Fruit fly (Drosophila melanogaster) whole organism, adult: ENCODE results near the gene lute.
A peak's percentile ranks its signal among the peaks of the same experiment; 100 is the strongest.

Experiments used
- CG11617 ChIP-seq: fragments of 200-800 bp; sonication (Bioruptor generic); optimal IDR thresholded peaks from 2 replicates; lab custom pipeline; 2017; ENCODE audit warnings: mild to moderate bottlenecking, missing biosample characterization, missing genetic modification reagents, missing genetic modification characterization
- CG14711 ChIP-seq: fragments of 200-800 bp; sonication (Bioruptor generic); optimal IDR thresholded peaks from 2 replicates; lab custom pipeline; 2018; ENCODE audit warnings: missing biosample characterization, mild to moderate bottlenecking, missing genetic modification characterization, moderate library complexity
- CG1620 ChIP-seq: fragments of 200-800 bp; sonication (Bioruptor generic); optimal IDR thresholded peaks from 2 replicates; lab custom pipeline; 2016; ENCODE audit warnings: missing biosample characterization, missing genetic modification characterization
- CG33017 ChIP-seq: fragments of 200-800 bp; sonication (Bioruptor generic); optimal IDR thresholded peaks from 2 replicates; lab custom pipeline; 2018; ENCODE audit warnings: missing biosample characterization, mild to moderate bottlenecking, missing genetic modification characterization, moderate library complexity
- CG7045 ChIP-seq: fragments of 200-800 bp; sonication (Bioruptor generic); optimal IDR thresholded peaks from 2 replicates; lab custom pipeline; 2017; ENCODE audit warnings: missing biosample characterization, mild to moderate bottlenecking, missing genetic modification characterization
- CG7101 ChIP-seq: fragments of 200-800 bp; sonication (Bioruptor generic); optimal IDR thresholded peaks from 2 replicates; lab custom pipeline; 2018; ENCODE audit warnings: missing biosample characterization, mild to moderate bottlenecking, missing genetic modification characterization, moderate library complexity
- Clk ChIP-seq: fragments of 200-800 bp; sonication (Bioruptor generic); optimal IDR thresholded peaks from 2 replicates; lab custom pipeline; 2017; ENCODE audit warnings: missing biosample characterization, missing genetic modification characterization
- Crg-1 ChIP-seq: fragments of 200-800 bp; sonication (Bioruptor generic); optimal IDR thresholded peaks from 2 replicates; lab custom pipeline; 2016; ENCODE audit warnings: missing biosample characterization, missing genetic modification characterization
- Hr96 ChIP-seq: fragments of 200-800 bp; sonication (Bioruptor generic); optimal IDR thresholded peaks from 2 replicates; lab custom pipeline; 2016; ENCODE audit warnings: missing biosample characterization, missing genetic modification characterization
- Mnt ChIP-seq: fragments of 200-800 bp; sonication (Bioruptor generic); optimal IDR thresholded peaks from 2 replicates; lab custom pipeline; 2016; ENCODE audit warnings: missing biosample characterization, mild to moderate bottlenecking, missing genetic modification characterization
- cnc ChIP-seq, 2 experiments: fragments of >200 bp; optimal IDR thresholded peaks; 2 replicates each; lab custom pipeline; 2017
- pad ChIP-seq: fragments of 200-800 bp; sonication (Bioruptor generic); optimal IDR thresholded peaks from 3 replicates; lab custom pipeline; 2017; ENCODE audit warnings: missing biosample characterization, missing genetic modification characterization, mild to moderate bottlenecking, moderate library complexity, missing genetic modification reagents
- tj ChIP-seq: fragments of 200-800 bp; sonication (Bioruptor generic); optimal IDR thresholded peaks from 3 replicates; lab custom pipeline; 2017; ENCODE audit warnings: missing biosample characterization, mild to moderate bottlenecking, missing genetic modification characterization, moderate library complexity
- toe ChIP-seq: fragments of 200-800 bp; sonication (Bioruptor generic); optimal IDR thresholded peaks from 2 replicates; lab custom pipeline; 2016; ENCODE audit warnings: missing biosample characterization, missing genetic modification characterization

- TF ChIP-seq Crg-1 (GFP tag; lab: Kevin White, UChicago) (peak; percentile 44), CG11617 (GFP tag; lab: Kevin White, UChicago) (peak; percentile 1), CG14711 (tag; lab: Kevin White, UChicago) (peak; percentile 22), CG1620 (peak; percentile 7), cnc (optimal IDR thresholded peaks at IDR 0.05; lab: Kevin White, UChicago) (no peak), toe (GFP tag; lab: Kevin White, UChicago) (peak; percentile 38), tj (GFP tag; lab: Kevin White, UChicago) (no peak), CG33017 (tag; lab: Kevin White, UChicago) (peak; percentile 28), Hr96 (peak; percentile 56), pad (GFP tag; lab: Kevin White, UChicago) (no peak), CG7045 (GFP tag; lab: Kevin White, UChicago) (no peak), Clk (GFP tag; lab: Kevin White, UChicago) (no peak), CG7101 (tag; lab: Kevin White, UChicago) (peak; percentile 48), Mnt (GFP tag; lab: Kevin White, UChicago) (peak; percentile 31)
Observed at dm6 chr3R:17401289-17401752, 21.6 kb downstream of the lute start.
